Fruit fly (Drosophila melanogaster) whole organism, pupa: Measurements from ENCODE around the gene CG7275.

Experiments
- CG10348 ChIP-seq: fragments of 200-800 bp; sonication (Bioruptor generic); IDR thresholded peaks from 2 replicates; pipeline ENCODE4 v1.3.6; 2022; ENCODE audit warnings: missing biosample characterization, missing genetic modification characterization
- CG12605 ChIP-seq: fragments of 200-800 bp; sonication (Bioruptor generic); IDR thresholded peaks from 2 replicates; pipeline ENCODE4 v1.3.6; 2022; ENCODE audit warnings: missing biosample characterization, missing genetic modification characterization
- CG13204 ChIP-seq: fragments of 200-800 bp; sonication (Bioruptor generic); optimal IDR thresholded peaks from 2 replicates; lab custom pipeline; 2018; ENCODE audit warnings: missing biosample characterization, mild to moderate bottlenecking, missing genetic modification characterization, moderate library complexity
- CG14655 ChIP-seq: fragments of 200-800 bp; sonication (Bioruptor generic); optimal IDR thresholded peaks from 3 replicates; lab custom pipeline; 2017; ENCODE audit warnings: mild to moderate bottlenecking, missing biosample characterization, missing genetic modification reagents, missing genetic modification characterization
- CG15710 ChIP-seq: fragments of 200-800 bp; sonication (Bioruptor generic); optimal IDR thresholded peaks from 2 replicates; lab custom pipeline; 2018; ENCODE audit warnings: missing biosample characterization, mild to moderate bottlenecking, missing genetic modification characterization, moderate library complexity
- CG17806 ChIP-seq: fragments of 200-800 bp; sonication (Bioruptor generic); optimal IDR thresholded peaks from 2 replicates; lab custom pipeline; 2018; ENCODE audit warnings: missing biosample characterization, mild to moderate bottlenecking, missing genetic modification characterization, moderate library complexity
- CG32121 ChIP-seq: fragments of 200-800 bp; sonication (Bioruptor generic); IDR thresholded peaks from 2 replicates; pipeline ENCODE4 v1.3.6; 2022; ENCODE audit warnings: missing biosample characterization, missing genetic modification characterization
- CG34367 ChIP-seq: fragments of 200-800 bp; sonication (Bioruptor generic); optimal IDR thresholded peaks from 2 replicates; lab custom pipeline; 2018; ENCODE audit warnings: missing biosample characterization, mild to moderate bottlenecking, missing genetic modification characterization
- CG4496 ChIP-seq: fragments of 200-800 bp; sonication (Bioruptor generic); IDR thresholded peaks from 3 replicates; pipeline ENCODE4 v1.3.6; 2022; ENCODE audit warnings: missing biosample characterization, missing genetic modification characterization
- CG8159 ChIP-seq: fragments of 200-800 bp; sonication (Bioruptor generic); optimal IDR thresholded peaks from 3 replicates; lab custom pipeline; 2018; ENCODE audit warnings: missing biosample characterization, mild to moderate bottlenecking, missing genetic modification characterization, moderate library complexity
- CG8301 ChIP-seq: fragments of 200-800 bp; sonication (Bioruptor generic); optimal IDR thresholded peaks from 2 replicates; lab custom pipeline; 2018; ENCODE audit warnings: missing biosample characterization, mild to moderate bottlenecking, missing genetic modification characterization
- CG9948 ChIP-seq: fragments of 200-800 bp; sonication (Bioruptor generic); optimal IDR thresholded peaks from 2 replicates; lab custom pipeline; 2018; ENCODE audit warnings: missing biosample characterization, mild to moderate bottlenecking, missing genetic modification characterization, moderate library complexity
- D1 ChIP-seq: fragments of 200-800 bp; sonication (Bioruptor generic); optimal IDR thresholded peaks from 2 replicates; lab custom pipeline; 2018; ENCODE audit warnings: missing biosample characterization, mild to moderate bottlenecking, missing genetic modification characterization, moderate library complexity
- EcR ChIP-seq: fragments of 200-800 bp; sonication (Bioruptor generic); optimal IDR thresholded peaks from 3 replicates; lab custom pipeline; 2019; ENCODE audit warnings: missing biosample characterization, missing genetic modification characterization, mild to moderate bottlenecking, moderate library complexity, missing genetic modification reagents
- Ets98B ChIP-seq: fragments of 200-800 bp; sonication (Bioruptor generic); IDR thresholded peaks from 2 replicates; pipeline ENCODE4 v1.3.6; 2022; ENCODE audit warnings: missing biosample characterization, missing genetic modification characterization
- Pif1A ChIP-seq: fragments of 200-800 bp; sonication (Bioruptor generic); optimal IDR thresholded peaks from 3 replicates; lab custom pipeline; 2016; ENCODE audit warnings: missing biosample characterization, missing genetic modification characterization
- Pif1B ChIP-seq: fragments of 200-800 bp; sonication (Bioruptor generic); optimal IDR thresholded peaks from 3 replicates; lab custom pipeline; 2016; ENCODE audit warnings: missing biosample characterization, missing genetic modification characterization
- Snoo ChIP-seq: fragments of 200-800 bp; sonication (Bioruptor generic); optimal IDR thresholded peaks from 3 replicates; lab custom pipeline; 2017; ENCODE audit warnings: missing biosample characterization, mild to moderate bottlenecking, missing genetic modification characterization, inconsistent platforms
- fd96Ca ChIP-seq: fragments of 200-800 bp; sonication (Bioruptor generic); IDR thresholded peaks from 3 replicates; pipeline ENCODE4 v1.3.6; 2022; ENCODE audit warnings: missing biosample characterization, missing genetic modification characterization
- gl ChIP-seq: fragments of 200-800 bp; sonication (Bioruptor generic); optimal IDR thresholded peaks from 2 replicates; lab custom pipeline; 2018; ENCODE audit warnings: missing biosample characterization, mild to moderate bottlenecking, missing genetic modification characterization
- rn ChIP-seq: fragments of 200-800 bp; sonication (Bioruptor generic); IDR thresholded peaks from 2 replicates; pipeline ENCODE4 v1.3.6; 2022; ENCODE audit warnings: missing biosample characterization, missing genetic modification characterization

The CG7275 gene

DNA sequence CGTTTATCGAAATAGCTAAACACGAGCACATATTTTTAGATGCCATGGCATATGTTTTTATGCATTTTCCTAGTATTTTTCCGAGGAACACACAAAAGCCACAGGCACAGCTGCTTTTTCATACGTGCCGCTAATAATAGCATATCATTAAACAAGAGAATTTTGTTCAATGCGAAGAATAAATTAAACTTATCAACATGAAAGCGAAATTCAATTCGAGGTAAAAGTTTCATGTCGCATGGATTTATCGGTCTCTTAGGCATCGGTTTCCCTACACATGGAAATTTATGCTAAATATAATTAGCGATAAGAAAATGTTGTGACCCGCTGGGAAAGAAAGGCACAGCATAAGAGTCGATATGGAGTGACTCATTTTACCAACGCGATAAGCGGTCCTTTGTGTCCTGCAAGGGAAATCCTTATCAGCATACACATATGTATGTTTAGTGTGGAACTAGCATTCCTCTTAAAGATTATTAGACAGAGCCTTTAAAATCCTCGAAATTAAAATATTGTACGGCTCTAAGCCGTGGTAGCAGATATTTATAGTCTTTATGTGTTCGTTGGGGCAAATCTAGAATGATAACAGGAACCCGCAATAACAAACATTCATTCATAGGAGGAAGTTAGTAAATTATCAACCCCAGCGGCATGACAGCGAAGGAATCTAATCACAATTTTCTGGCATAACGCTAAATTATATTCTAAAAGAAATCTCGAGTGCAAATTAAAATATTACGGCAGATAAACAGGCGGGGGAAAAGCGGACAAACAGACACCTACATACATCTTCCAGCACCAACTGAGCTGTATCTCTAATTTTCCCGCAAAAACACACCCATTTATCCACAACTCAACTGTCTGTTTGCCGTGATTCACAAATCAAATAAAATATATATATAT, 32.9 kb downstream of the CG7275 start, which contains the start of gene CG43248:
CG43248 (minus strand) TSS at position 51 of the 903 bp plus-strand sequence.
- TF ChIP-seq Ets98B (GFP tag; lab: Robert Waterston, UW) = no peak
- TF ChIP-seq CG34367 (tag; lab: Kevin White, UChicago) = no peak
- TF ChIP-seq CG12605 (GFP tag; lab: Robert Waterston, UW) = no peak
- TF ChIP-seq CG15710 = no peak
- TF ChIP-seq CG4496 (GFP tag; lab: Robert Waterston, UW) = no peak
- TF ChIP-seq Snoo (tag; lab: Kevin White, UChicago) = no peak
- no peak for TF ChIP-seq CG10348
- TF ChIP-seq fd96Ca = no peak

DNA sequence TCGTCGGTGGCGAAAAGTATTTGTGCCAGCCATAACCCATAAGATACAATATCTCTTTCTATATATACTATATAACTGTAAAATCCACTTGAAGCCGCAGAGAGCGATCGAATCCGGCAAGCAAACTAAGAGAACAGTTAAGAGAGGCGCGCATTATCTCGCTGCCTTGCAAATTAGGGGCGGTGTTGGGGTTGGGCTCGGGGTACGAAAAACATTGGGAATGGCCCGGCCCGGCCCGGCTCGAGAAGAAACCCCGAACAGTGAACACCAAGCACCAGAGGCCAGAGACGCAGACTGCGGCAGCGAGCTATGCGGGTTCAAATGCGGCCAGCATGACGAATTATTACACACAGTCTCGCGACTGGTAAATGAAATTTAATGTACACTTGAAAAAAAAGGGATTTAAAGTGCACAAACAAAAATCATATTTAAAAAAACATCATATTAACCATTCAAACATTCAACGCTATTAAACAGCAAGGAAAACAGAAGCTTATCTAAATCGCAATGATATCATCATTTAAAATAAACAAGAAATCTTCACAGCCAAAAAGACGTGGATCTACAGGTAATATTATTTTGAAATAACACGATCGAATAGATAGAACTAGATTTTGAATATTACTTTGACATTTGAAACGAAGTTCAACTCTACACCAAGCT, 33.7 kb downstream of the CG7275 start:
- 0 out of 2 replicates have a peak, but pooled peaks have one; percentile 31 for TF ChIP-seq rn (GFP tag; lab: Robert Waterston, UW)
- TF ChIP-seq CG8159 = peak; percentile 63
- peak; percentile 9 for TF ChIP-seq CG15710
- TF ChIP-seq CG14655 (GFP tag; lab: Kevin White, UChicago) = peak; percentile 79
- peak; percentile 90 for TF ChIP-seq CG4496 (GFP tag; lab: Robert Waterston, UW)
- TF ChIP-seq Ets98B (GFP tag; lab: Robert Waterston, UW) = peak; percentile 64; the same call in 1 of the 2 replicates
- TF ChIP-seq CG9948 (tag; lab: Kevin White, UChicago) = peak; percentile 45
- no peak for TF ChIP-seq Pif1A (GFP tag; lab: Kevin White, UChicago)
- TF ChIP-seq CG12605 (GFP tag; lab: Robert Waterston, UW) = peak; percentile 40
- peak; percentile 51; the same call in 2 of the 3 replicates for TF ChIP-seq fd96Ca
- peak; percentile 50; the same call in 1 of the 2 replicates for TF ChIP-seq CG32121 (GFP tag; lab: Robert Waterston, UW)
- no peak for TF ChIP-seq CG13204 (GFP tag; lab: Kevin White, UChicago)
- no peak for TF ChIP-seq gl (tag; lab: Kevin White, UChicago)
- peak; percentile 73 for TF ChIP-seq EcR (GFP tag; lab: Kevin White, UChicago)
- TF ChIP-seq Pif1B = no peak
- TF ChIP-seq CG34367 (tag; lab: Kevin White, UChicago) = no peak
- peak; percentile 4 for TF ChIP-seq CG17806
- peak; percentile 3 for TF ChIP-seq Snoo (tag; lab: Kevin White, UChicago)
- no peak for TF ChIP-seq D1 (tag; lab: Kevin White, UChicago)
- 0 out of 2 replicates have a peak, but pooled peaks have one; percentile 6 for TF ChIP-seq CG10348
- TF ChIP-seq CG8301 = peak; percentile 60

DNA sequence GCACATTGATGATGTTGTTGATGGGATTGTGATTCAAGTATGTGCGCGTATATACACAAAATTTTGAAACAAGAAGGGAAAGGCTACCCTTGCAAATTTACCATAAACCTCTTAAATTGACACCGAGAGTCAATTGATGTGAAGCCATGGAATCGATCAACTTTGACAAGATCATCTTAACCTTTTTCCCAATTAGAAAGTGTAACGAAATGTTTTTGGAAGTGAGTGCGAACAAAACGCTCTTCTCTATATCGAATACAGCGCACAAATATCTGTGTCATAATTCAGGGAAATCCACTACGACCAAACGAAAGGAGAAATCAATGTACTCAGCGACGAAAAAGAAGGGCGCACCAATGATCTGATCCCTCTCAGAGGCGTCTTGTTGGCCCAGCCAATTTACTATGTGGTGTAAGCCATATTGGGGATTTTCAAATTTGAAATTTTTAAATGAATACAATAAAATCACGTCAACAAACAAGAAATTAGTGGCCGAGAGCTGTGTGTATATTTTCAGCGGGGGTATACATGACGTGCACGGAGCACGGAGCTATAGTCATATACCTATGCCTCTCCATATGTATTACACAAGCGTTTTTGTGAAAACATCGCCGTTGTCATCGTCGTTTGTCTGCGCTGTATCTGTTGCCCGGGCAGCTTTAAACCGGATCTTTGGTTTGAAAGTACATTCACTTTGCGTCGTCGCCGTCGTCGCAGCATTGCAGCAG, 34.8 kb downstream of the CG7275 start:
- TF ChIP-seq CG34367 (tag; lab: Kevin White, UChicago) = peak; percentile 61
- peak; percentile 60; the same call in 1 of the 3 replicates for TF ChIP-seq CG4496 (GFP tag; lab: Robert Waterston, UW)
- peak; percentile 83 for TF ChIP-seq Pif1B
- no peak for TF ChIP-seq rn (GFP tag; lab: Robert Waterston, UW)
- peak; percentile 79; the same call in 2 of the 3 replicates for TF ChIP-seq fd96Ca
- peak; percentile 69 for TF ChIP-seq CG8159
- peak; percentile 48 for TF ChIP-seq D1 (tag; lab: Kevin White, UChicago)
- peak; percentile 73 for TF ChIP-seq Pif1A (GFP tag; lab: Kevin White, UChicago)
- peak; percentile 56 for TF ChIP-seq gl (tag; lab: Kevin White, UChicago)
- peak; percentile 68 for TF ChIP-seq CG17806
- peak; percentile 23; the same call in 1 of the 2 replicates for TF ChIP-seq CG32121 (GFP tag; lab: Robert Waterston, UW)
- TF ChIP-seq Snoo (tag; lab: Kevin White, UChicago) = peak; percentile 62
- peak; percentile 82 for TF ChIP-seq CG14655 (GFP tag; lab: Kevin White, UChicago)
- peak; percentile 79 for TF ChIP-seq CG9948 (tag; lab: Kevin White, UChicago)
- peak; percentile 15; the same call in 1 of the 2 replicates for TF ChIP-seq CG12605 (GFP tag; lab: Robert Waterston, UW)
- TF ChIP-seq CG15710 = peak; percentile 67
- peak; percentile 70 for TF ChIP-seq CG8301
- peak; percentile 33 for TF ChIP-seq CG13204 (GFP tag; lab: Kevin White, UChicago)
- TF ChIP-seq Ets98B (GFP tag; lab: Robert Waterston, UW) = peak; percentile 41
- TF ChIP-seq EcR (GFP tag; lab: Kevin White, UChicago) = peak; percentile 52
- no peak for TF ChIP-seq CG10348
- TF ChIP-seq, all 21 proteins: peak for 19

DNA sequence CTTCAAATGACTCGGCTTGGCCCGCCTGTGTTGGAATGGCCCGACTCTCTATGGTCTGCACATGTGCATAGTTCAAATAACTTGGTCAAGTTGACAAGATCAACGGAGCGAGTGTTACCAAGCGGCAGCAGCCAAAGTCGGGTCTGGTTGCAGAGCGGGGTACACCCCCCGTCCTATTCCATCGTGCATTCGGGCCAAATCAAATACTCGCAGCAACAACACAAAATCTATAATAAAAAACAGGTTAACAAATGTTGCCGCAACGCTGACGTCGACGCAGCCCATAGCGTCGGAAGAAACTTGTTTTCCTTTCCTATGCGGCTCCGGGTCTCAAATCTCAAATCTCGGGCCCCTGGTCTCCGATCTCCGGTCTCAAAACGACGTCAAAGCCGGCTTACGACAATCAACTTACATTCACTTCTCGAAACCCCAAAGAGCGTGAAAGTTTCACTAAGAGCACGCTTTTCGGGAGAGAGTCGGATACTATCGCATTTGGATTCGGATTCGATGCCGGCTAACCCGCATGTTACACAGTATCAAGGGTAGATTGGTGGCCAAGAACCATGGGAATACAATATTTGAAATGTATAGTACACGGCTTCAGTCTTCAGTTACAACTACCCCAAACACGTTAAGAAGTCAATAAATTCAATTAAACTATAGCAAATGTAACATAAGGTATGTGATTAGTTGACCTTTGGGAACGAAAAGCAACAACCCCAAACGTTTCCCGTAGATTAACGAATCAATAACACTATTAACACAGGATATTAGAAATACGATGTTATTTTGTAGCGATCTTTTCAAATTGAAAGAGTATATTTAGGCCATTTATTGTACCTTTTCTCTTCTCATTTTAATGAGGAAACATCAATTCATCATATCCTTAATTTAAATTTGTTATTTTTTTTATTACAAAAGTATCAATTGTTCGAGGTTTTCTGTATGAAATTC, 35.8 kb downstream of the CG7275 start:
- TF ChIP-seq CG13204 (GFP tag; lab: Kevin White, UChicago) (no peak), rn (GFP tag; lab: Robert Waterston, UW) (no peak), Pif1A (GFP tag; lab: Kevin White, UChicago) (peak; percentile 69), CG14655 (GFP tag; lab: Kevin White, UChicago) (peak; percentile 83), CG32121 (GFP tag; lab: Robert Waterston, UW) (0 out of 2 replicates have a peak, but pooled peaks have one; percentile 10), Ets98B (GFP tag; lab: Robert Waterston, UW) (no peak), CG17806 (peak; percentile 59), CG34367 (tag; lab: Kevin White, UChicago) (peak; percentile 50), CG4496 (GFP tag; lab: Robert Waterston, UW) (peak; percentile 48; the same call in 2 of the 3 replicates), CG15710 (peak; percentile 73), fd96Ca (peak; percentile 18; the same call in 2 of the 3 replicates), EcR (GFP tag; lab: Kevin White, UChicago) (no peak), CG10348 (no peak), CG8301 (peak; percentile 72), CG8159 (peak; percentile 69), Pif1B (peak; percentile 42), CG12605 (GFP tag; lab: Robert Waterston, UW) (0 out of 2 replicates have a peak, but pooled peaks have one; percentile 9), gl (tag; lab: Kevin White, UChicago) (no peak), CG9948 (tag; lab: Kevin White, UChicago) (peak; percentile 72), D1 (tag; lab: Kevin White, UChicago) (no peak), Snoo (tag; lab: Kevin White, UChicago) (peak; percentile 81)
